Worm (Caenorhabditis elegans) whole organism, midembryonic: ENCODE measurements around the gene acl-8.

Experiments used
- T22C8.4 ChIP-seq: fragments of 200-800 bp; sonication (Bioruptor generic); IDR thresholded peaks from 2 replicates; pipeline ENCODE4 v1.3.6; 2022; ENCODE audit warnings: missing genetic modification characterization, missing compliant biosample characterization
- cog-1 ChIP-seq: sonication (generic microtip); optimal IDR thresholded peaks from 2 replicates; lab custom pipeline; 2016; ENCODE audit warnings: missing genetic modification characterization, missing compliant biosample characterization
- flt-1 ChIP-seq: fragments of 200-800 bp; sonication (Bioruptor generic); IDR thresholded peaks from 2 replicates; pipeline ENCODE4 v1.3.6; 2022; ENCODE audit warnings: missing genetic modification characterization, missing compliant biosample characterization
- klf-2 ChIP-seq: fragments of 200-800 bp; sonication (Bioruptor generic); conservative IDR thresholded peaks from 2 replicates; pipeline ENCODE4 v1.3.6; 2022; ENCODE audit warnings: missing genetic modification reagents, missing genetic modification characterization, missing compliant biosample characterization
- med-1 ChIP-seq: sonication (generic microtip); optimal IDR thresholded peaks from 2 replicates; lab custom pipeline; 2017; ENCODE audit warnings: missing genetic modification characterization, mild to moderate bottlenecking, missing compliant biosample characterization, antibody characterized with exemption, missing genetic modification reagents; ENCODE audit not compliant: insufficient read depth
- ref-1 ChIP-seq: fragments of 200-800 bp; sonication (Bioruptor generic); conservative IDR thresholded peaks from 2 replicates; pipeline ENCODE4 v1.3.6; 2022; ENCODE audit warnings: missing genetic modification reagents, missing genetic modification characterization, missing compliant biosample characterization
- tab-1 ChIP-seq: fragments of 200-800 bp; sonication (Bioruptor generic); IDR thresholded peaks from 2 replicates; pipeline ENCODE4 v1.3.6; 2022; ENCODE audit warnings: missing genetic modification characterization, missing compliant biosample characterization
- ztf-23 ChIP-seq: fragments of 200-800 bp; sonication (Bioruptor generic); IDR thresholded peaks from 2 replicates; pipeline ENCODE4 v1.3.6; 2022; ENCODE audit warnings: missing genetic modification reagents, missing genetic modification characterization, missing compliant biosample characterization
- ztf-29 ChIP-seq: fragments of 200-800 bp; sonication (Bioruptor generic); IDR thresholded peaks from 2 replicates; pipeline ENCODE4 v1.3.6; 2022; ENCODE audit warnings: missing genetic modification reagents, missing genetic modification characterization, missing compliant biosample characterization

Gene acl-8

DNA sequence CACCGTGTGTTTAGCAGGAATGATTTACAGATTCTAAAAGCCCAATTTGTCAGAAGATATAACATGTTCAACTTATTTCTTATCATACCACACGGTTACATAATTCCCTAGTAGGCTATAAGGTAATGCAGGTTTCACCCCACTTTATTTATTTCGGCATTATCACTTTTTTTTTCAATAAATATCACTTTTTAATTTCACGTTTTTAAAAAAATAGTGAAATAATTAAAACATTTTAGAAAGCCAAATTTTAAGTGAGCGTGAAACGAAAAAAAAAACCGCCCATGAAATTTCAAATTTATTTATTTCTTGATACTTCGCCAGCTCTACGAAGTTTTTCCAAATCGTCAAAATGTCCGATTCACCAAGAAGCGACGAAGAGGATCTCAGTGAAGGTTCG lies 2.3 kb upstream of the acl-8 start, which contains the start of gene fbxa-196:
fbxa-196 (plus strand) TSS at position 301 of the 400 bp plus-strand sequence.
- TF ChIP-seq T22C8.4, result no peak
- TF ChIP-seq cog-1 (tag; lab: Kevin White, UChicago), result no peak
- TF ChIP-seq ztf-29, result no peak
- no peak for TF ChIP-seq flt-1 (GFP tag; lab: Robert Waterston, UW)
- TF ChIP-seq klf-2 (GFP tag; lab: Robert Waterston, UW), result no peak

DNA sequence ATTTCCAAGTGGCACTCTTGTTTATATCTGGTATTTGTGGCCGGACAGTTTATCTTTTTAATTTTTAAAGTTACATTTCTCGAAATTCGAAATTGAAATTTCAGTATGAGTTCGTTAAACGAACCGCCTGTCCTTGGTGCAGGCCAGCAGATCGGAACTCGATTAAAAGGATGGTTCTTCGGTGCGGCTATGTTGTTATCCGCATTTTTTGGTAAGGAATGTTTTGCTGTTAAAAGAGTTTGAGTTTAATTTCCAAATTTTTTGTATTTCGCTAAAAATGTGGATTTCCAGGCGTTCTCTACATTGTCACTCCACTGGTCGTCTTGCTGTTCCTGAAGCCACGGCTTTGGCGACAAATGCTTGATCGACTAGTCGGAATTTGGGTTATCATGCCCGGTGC lies 2.5 kb downstream of the acl-8 start, which contains the start of gene acl-9:
acl-9 (plus strand) TSS at position 105 of the 400 bp plus-strand sequence.
- no peak for TF ChIP-seq flt-1 (GFP tag; lab: Robert Waterston, UW)
- no peak for TF ChIP-seq med-1 (GFP tag; lab: Kevin White, UChicago)
- no peak for TF ChIP-seq T22C8.4
- no peak for TF ChIP-seq ref-1
- TF ChIP-seq ztf-23 (GFP tag; lab: Robert Waterston, UW), result no peak
- no peak for TF ChIP-seq tab-1 (GFP tag; lab: Robert Waterston, UW)
- no peak for TF ChIP-seq klf-2 (GFP tag; lab: Robert Waterston, UW)
- no peak for TF ChIP-seq ztf-29
- no peak for TF ChIP-seq cog-1 (tag; lab: Kevin White, UChicago)

DNA sequence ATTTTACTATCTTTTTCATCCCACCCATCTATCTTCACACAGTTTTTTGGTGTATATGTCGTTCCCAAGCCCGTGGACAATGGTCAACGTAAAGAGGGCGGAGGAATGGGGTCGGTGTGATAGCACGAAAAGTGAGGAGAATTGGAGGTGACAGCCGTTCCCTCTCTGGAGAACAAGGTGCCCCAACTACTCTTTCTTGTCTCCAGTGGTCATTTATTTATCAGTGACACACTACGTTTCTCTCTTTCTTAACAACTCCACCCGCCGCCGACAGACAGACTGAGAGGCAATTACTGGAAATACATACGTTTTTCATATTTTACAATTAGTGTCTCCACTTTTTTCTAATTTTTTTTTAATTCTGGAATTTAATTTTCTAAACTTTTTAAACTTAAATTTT lies 6.2 kb downstream of the acl-8 start:
- no peak for TF ChIP-seq cog-1 (tag; lab: Kevin White, UChicago)
- no peak for TF ChIP-seq tab-1 (GFP tag; lab: Robert Waterston, UW)
- TF ChIP-seq med-1 (GFP tag; lab: Kevin White, UChicago), result no peak
- no peak for TF ChIP-seq ztf-23 (GFP tag; lab: Robert Waterston, UW)
- no peak for TF ChIP-seq ref-1
- TF ChIP-seq klf-2 (GFP tag; lab: Robert Waterston, UW), result no peak
- no peak for TF ChIP-seq flt-1 (GFP tag; lab: Robert Waterston, UW)
- no peak for TF ChIP-seq T22C8.4
- no peak for TF ChIP-seq ztf-29

DNA sequence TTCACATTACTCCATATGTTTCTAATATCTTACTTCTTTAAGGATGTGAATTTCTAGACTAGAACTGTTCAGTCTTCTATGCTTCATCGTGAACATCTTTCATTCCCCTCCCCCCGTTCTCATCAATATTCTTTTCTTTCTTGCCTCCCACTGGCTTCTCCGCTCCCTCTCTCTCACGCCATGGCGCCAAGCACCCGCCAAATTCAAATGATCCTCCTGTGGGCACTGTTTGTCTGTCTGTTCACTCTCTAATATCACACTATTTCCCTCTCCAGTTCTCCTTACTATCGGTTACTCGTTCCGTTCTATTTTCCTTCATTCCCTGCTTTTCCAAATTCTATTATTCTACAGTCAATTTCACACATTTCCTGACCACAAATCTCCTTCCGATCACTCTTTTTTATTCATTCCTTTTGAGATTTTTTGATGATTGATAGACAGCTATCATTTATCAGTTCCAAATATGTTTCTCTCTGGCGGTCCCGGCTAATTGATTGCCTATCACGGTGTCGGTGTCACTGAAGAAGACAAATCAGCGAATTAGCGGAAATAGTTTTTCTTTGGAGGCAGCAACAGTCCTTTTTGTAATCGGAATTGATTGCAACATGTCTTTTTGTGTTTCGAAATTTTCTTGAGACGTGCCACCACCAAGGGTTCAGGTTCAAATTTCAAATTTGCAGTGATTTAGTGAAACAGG lies 7.8 kb downstream of the acl-8 start:
- TF ChIP-seq tab-1 (GFP tag; lab: Robert Waterston, UW) (no peak), flt-1 (GFP tag; lab: Robert Waterston, UW) (no peak), klf-2 (GFP tag; lab: Robert Waterston, UW) (no peak), ref-1 (no peak), ztf-29 (no peak), cog-1 (tag; lab: Kevin White, UChicago) (no peak), ztf-23 (GFP tag; lab: Robert Waterston, UW) (no peak), med-1 (GFP tag; lab: Kevin White, UChicago) (no peak), T22C8.4 (no peak)

DNA sequence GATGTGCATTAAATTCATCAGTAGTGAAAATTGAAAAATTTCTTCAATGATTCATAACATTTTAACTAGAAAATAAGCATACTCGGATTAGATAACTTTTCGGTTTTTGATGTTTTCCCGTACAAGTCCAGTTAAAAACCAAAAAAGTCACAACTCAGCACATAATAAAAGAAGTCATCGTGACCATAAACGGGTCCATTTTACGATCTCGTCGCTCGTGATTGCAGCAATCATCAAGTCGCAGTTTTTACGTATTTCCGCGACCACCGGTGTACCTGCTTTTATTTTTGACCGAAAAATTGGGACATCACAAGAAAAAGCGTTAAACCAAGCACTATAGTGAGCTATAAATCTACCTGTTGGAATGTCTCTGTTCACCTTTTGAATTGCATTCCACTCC lies 10.6 kb downstream of the acl-8 start:
- no peak for TF ChIP-seq ref-1
- TF ChIP-seq med-1 (GFP tag; lab: Kevin White, UChicago), result no peak
- TF ChIP-seq cog-1 (tag; lab: Kevin White, UChicago), result no peak
- no peak for TF ChIP-seq klf-2 (GFP tag; lab: Robert Waterston, UW)
- no peak for TF ChIP-seq ztf-23 (GFP tag; lab: Robert Waterston, UW)
- TF ChIP-seq tab-1 (GFP tag; lab: Robert Waterston, UW), result no peak
- TF ChIP-seq T22C8.4, result no peak
- TF ChIP-seq ztf-29, result no peak
- TF ChIP-seq flt-1 (GFP tag; lab: Robert Waterston, UW), result no peak

DNA sequence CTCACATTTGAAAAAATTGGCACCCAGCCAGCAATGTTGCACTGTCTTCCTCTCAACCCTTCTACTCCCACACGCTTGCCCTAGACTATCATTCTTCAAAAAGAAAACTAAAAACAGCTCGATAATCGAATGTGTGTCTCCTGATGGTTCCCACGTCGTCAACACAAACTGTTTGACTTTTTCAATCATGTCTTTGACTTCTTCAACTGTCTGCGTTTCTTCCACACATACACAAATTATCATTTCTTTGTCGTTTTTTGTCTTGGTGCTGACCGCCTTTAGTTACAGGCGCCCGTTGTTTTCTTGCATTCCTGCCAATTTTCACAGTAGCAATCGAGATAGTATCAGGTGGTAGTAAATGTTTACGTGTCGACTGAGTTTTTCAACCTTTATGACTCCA lies 11.9 kb downstream of the acl-8 start:
- TF ChIP-seq klf-2 (GFP tag; lab: Robert Waterston, UW), result no peak
- no peak for TF ChIP-seq ztf-23 (GFP tag; lab: Robert Waterston, UW)
- TF ChIP-seq T22C8.4, result no peak
- no peak for TF ChIP-seq tab-1 (GFP tag; lab: Robert Waterston, UW)
- TF ChIP-seq flt-1 (GFP tag; lab: Robert Waterston, UW), result no peak
- TF ChIP-seq ref-1, result no peak
- no peak for TF ChIP-seq cog-1 (tag; lab: Kevin White, UChicago)
- no peak for TF ChIP-seq med-1 (GFP tag; lab: Kevin White, UChicago)
- TF ChIP-seq ztf-29, result no peak

DNA sequence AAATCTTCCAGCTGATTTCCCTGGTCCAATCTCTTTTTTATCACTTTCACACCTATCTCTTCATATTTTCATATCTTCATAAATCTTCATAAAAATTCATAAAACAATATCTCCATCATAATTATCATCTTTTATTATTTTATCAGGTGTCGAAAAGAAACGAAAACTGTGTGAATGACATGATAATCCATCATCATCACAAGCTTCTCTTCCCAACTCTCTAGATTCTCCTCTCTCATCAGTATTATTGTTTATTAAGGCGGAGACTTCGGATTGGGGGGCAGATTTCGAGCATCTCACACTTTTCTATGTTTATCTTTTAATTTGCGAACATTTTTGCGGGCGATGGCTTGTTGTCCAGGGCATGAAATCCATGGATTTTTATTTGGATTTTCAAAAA lies 13.6 kb downstream of the acl-8 start:
- TF ChIP-seq klf-2 (GFP tag; lab: Robert Waterston, UW), result no peak
- no peak for TF ChIP-seq cog-1 (tag; lab: Kevin White, UChicago)
- TF ChIP-seq flt-1 (GFP tag; lab: Robert Waterston, UW), result no peak
- TF ChIP-seq T22C8.4, result no peak
- TF ChIP-seq ztf-29, result no peak
- no peak for TF ChIP-seq med-1 (GFP tag; lab: Kevin White, UChicago)
- TF ChIP-seq ztf-23 (GFP tag; lab: Robert Waterston, UW), result no peak
- TF ChIP-seq ref-1, result no peak
- no peak for TF ChIP-seq tab-1 (GFP tag; lab: Robert Waterston, UW)

DNA sequence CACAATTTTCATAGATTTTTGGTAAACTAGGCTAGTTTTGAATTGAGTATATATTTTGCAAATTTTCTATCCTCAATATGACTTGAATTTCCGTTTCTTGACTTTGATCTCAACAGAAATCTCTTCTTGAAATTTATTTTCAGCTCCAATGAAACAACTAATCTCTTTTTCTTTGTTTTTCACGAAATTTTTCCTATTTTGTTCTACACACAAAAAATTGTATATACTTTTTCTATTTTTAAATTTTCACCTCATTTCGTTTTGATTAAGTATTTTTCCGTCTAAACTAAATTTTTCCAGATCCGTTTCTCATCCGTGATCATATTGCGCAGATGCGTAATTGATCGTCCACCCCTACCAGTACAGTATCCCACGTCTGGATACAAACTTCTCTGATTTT lies 14.1 kb downstream of the acl-8 start, which contains the start of gene unc-83:
unc-83 (plus strand) TSS at position 301 of the 400 bp plus-strand sequence.
- TF ChIP-seq flt-1 (GFP tag; lab: Robert Waterston, UW), result no peak
- TF ChIP-seq med-1 (GFP tag; lab: Kevin White, UChicago), result no peak
- no peak for TF ChIP-seq ztf-23 (GFP tag; lab: Robert Waterston, UW)
- TF ChIP-seq tab-1 (GFP tag; lab: Robert Waterston, UW), result no peak
- no peak for TF ChIP-seq cog-1 (tag; lab: Kevin White, UChicago)
- no peak for TF ChIP-seq T22C8.4
- no peak for TF ChIP-seq ref-1
- no peak for TF ChIP-seq klf-2 (GFP tag; lab: Robert Waterston, UW)
- TF ChIP-seq ztf-29, result no peak

DNA sequence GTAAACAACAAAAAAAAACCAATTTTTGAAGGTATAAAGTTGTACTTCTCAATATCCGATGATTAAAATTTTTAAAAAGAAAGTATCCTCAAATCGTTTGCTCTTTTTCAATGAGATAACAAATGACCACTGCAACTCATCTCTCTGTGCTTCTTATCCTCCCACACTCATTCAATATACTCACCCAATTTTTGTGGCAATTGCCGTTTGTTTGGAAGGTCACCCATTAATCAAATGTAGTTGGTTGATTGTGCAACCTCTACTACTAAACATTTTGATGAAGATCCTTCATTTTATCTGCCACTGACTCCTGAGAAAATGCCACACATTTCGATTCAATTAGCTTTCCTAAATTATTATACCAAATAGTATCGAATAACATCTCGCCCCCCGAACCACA lies 17.0 kb downstream of the acl-8 start:
- TF ChIP-seq ztf-23 (GFP tag; lab: Robert Waterston, UW) (no peak), med-1 (GFP tag; lab: Kevin White, UChicago) (no peak), T22C8.4 (no peak), cog-1 (tag; lab: Kevin White, UChicago) (no peak), ref-1 (no peak), klf-2 (GFP tag; lab: Robert Waterston, UW) (no peak), tab-1 (GFP tag; lab: Robert Waterston, UW) (no peak), ztf-29 (no peak)
